Fruit fly (Drosophila melanogaster) whole organism, embryonic: ENCODE data around the gene fan.

Experiments
- Asciz ChIP-seq: fragments of 200-800 bp; sonication (Bioruptor generic); optimal IDR thresholded peaks from 2 replicates; lab custom pipeline; 2017; ENCODE audit warnings: missing biosample characterization, mild to moderate bottlenecking, missing genetic modification characterization, missing genetic modification reagents
- CG10267 ChIP-seq: fragments of 200-800 bp; sonication (Bioruptor generic); optimal IDR thresholded peaks from 2 replicates; lab custom pipeline; 2018; ENCODE audit warnings: missing biosample characterization, mild to moderate bottlenecking, missing genetic modification characterization, moderate library complexity
- CG11695 ChIP-seq: fragments of 200-800 bp; sonication (Bioruptor generic); IDR thresholded peaks from 3 replicates; pipeline ENCODE4 v1.3.6; 2022; ENCODE audit warnings: missing biosample characterization, missing genetic modification characterization
- CG11723 ChIP-seq: fragments of 200-800 bp; sonication (Bioruptor generic); optimal IDR thresholded peaks from 2 replicates; lab custom pipeline; 2017; ENCODE audit warnings: missing biosample characterization, mild to moderate bottlenecking, missing genetic modification characterization
- CG13123 ChIP-seq: fragments of 200-800 bp; sonication (Bioruptor generic); optimal IDR thresholded peaks from 2 replicates; lab custom pipeline; 2016; ENCODE audit warnings: missing biosample characterization, missing genetic modification characterization
- CG14441 ChIP-seq: fragments of 200-800 bp; sonication (Bioruptor generic); IDR thresholded peaks from 2 replicates; pipeline ENCODE4 v1.3.6; 2022; ENCODE audit warnings: missing biosample characterization, missing genetic modification characterization
- CG1647 ChIP-seq: fragments of 200-800 bp; sonication (Bioruptor generic); optimal IDR thresholded peaks from 3 replicates; lab custom pipeline; 2016; ENCODE audit warnings: missing biosample characterization, missing genetic modification characterization
- CG17186 ChIP-seq: fragments of 200-800 bp; sonication (Bioruptor generic); optimal IDR thresholded peaks from 3 replicates; lab custom pipeline; 2017; ENCODE audit warnings: missing biosample characterization, missing genetic modification reagents, missing genetic modification characterization
- CG17612 ChIP-seq: fragments of 200-800 bp; sonication (Bioruptor generic); IDR thresholded peaks from 2 replicates; pipeline ENCODE4 v1.3.6; 2022; ENCODE audit warnings: missing biosample characterization, missing genetic modification characterization
- CG18764 ChIP-seq: fragments of 200-800 bp; sonication (Bioruptor generic); optimal IDR thresholded peaks from 3 replicates; lab custom pipeline; 2016; ENCODE audit warnings: missing biosample characterization, missing genetic modification characterization
- CG2678 ChIP-seq: fragments of 200-800 bp; sonication (Bioruptor generic); optimal IDR thresholded peaks from 3 replicates; lab custom pipeline; 2019; ENCODE audit warnings: missing biosample characterization, mild to moderate bottlenecking, missing genetic modification characterization, moderate library complexity
- CG3065 ChIP-seq: fragments of 200-800 bp; sonication (Bioruptor generic); optimal IDR thresholded peaks from 2 replicates; lab custom pipeline; 2016; ENCODE audit warnings: missing biosample characterization, missing genetic modification characterization
- CG34376 ChIP-seq: fragments of 200-800 bp; sonication (Bioruptor generic); optimal IDR thresholded peaks from 2 replicates; lab custom pipeline; 2018; ENCODE audit warnings: missing biosample characterization, mild to moderate bottlenecking, missing genetic modification characterization
- CG3838 ChIP-seq: fragments of 200-800 bp; sonication (Bioruptor generic); optimal IDR thresholded peaks from 3 replicates; lab custom pipeline; 2016; ENCODE audit warnings: missing biosample characterization, missing genetic modification characterization
- CG43689 ChIP-seq: fragments of 200-800 bp; sonication (Bioruptor generic); IDR thresholded peaks from 2 replicates; pipeline ENCODE4 v1.3.6; 2022; ENCODE audit warnings: missing biosample characterization, missing genetic modification characterization
- CG4404 ChIP-seq: fragments of 200-800 bp; sonication (Bioruptor generic); IDR thresholded peaks from 2 replicates; pipeline ENCODE4 v1.3.6; 2022; ENCODE audit warnings: missing biosample characterization, missing genetic modification characterization
- CG4730 ChIP-seq: fragments of 200-800 bp; sonication (Bioruptor generic); IDR thresholded peaks from 2 replicates; pipeline ENCODE4 v1.3.6; 2022; ENCODE audit warnings: missing biosample characterization, missing genetic modification characterization
- CG6254 ChIP-seq: fragments of 200-800 bp; sonication (Bioruptor generic); optimal IDR thresholded peaks from 3 replicates; lab custom pipeline; 2017; ENCODE audit warnings: mild to moderate bottlenecking, missing biosample characterization, missing genetic modification reagents, missing genetic modification characterization
- CG7745 ChIP-seq: fragments of 200-800 bp; sonication (Bioruptor generic); optimal IDR thresholded peaks from 2 replicates; lab custom pipeline; 2018; ENCODE audit warnings: missing biosample characterization, mild to moderate bottlenecking, missing genetic modification characterization, moderate library complexity
- CTCF ChIP-seq: fragments of 200-800 bp; sonication (Bioruptor generic); optimal IDR thresholded peaks from 2 replicates; lab custom pipeline; 2017; ENCODE audit warnings: missing biosample characterization, mild to moderate bottlenecking, missing genetic modification characterization, moderate library complexity
- Dek ChIP-seq: fragments of 200-800 bp; sonication (Bioruptor generic); optimal IDR thresholded peaks from 3 replicates; lab custom pipeline; 2019; ENCODE audit warnings: missing biosample characterization, mild to moderate bottlenecking, missing genetic modification characterization, moderate library complexity
- Dip3 ChIP-seq: fragments of 200-800 bp; sonication (Bioruptor generic); optimal IDR thresholded peaks from 3 replicates; lab custom pipeline; 2016; ENCODE audit warnings: missing biosample characterization, missing genetic modification characterization
- Dp ChIP-seq: fragments of 200-800 bp; sonication (Bioruptor generic); optimal IDR thresholded peaks from 2 replicates; lab custom pipeline; 2018; ENCODE audit warnings: missing biosample characterization, mild to moderate bottlenecking, missing genetic modification characterization, moderate library complexity
- E2f1 ChIP-seq: fragments of 200-800 bp; sonication (Bioruptor generic); IDR thresholded peaks from 2 replicates; pipeline ENCODE4 v1.3.6; 2022; ENCODE audit warnings: missing biosample characterization, missing genetic modification characterization
- Elba2 ChIP-seq: fragments of 200-800 bp; sonication (Bioruptor generic); optimal IDR thresholded peaks from 3 replicates; lab custom pipeline; 2016; ENCODE audit warnings: missing biosample characterization, missing genetic modification characterization
- Gug ChIP-seq: fragments of 200-800 bp; sonication (Bioruptor generic); IDR thresholded peaks from 4 replicates; pipeline ENCODE4 v1.3.6; 2022; ENCODE audit warnings: missing biosample characterization, missing genetic modification characterization
- HHEX ChIP-seq: fragments of 200-800 bp; sonication (Bioruptor generic); optimal IDR thresholded peaks from 3 replicates; lab custom pipeline; 2017; ENCODE audit warnings: missing biosample characterization, mild to moderate bottlenecking, missing genetic modification characterization, missing genetic modification reagents
- Hr39 ChIP-seq: fragments of >200 bp; optimal IDR thresholded peaks from 2 replicates; lab custom pipeline; 2017
- MBD-R2 ChIP-seq: fragments of 200-800 bp; sonication (Bioruptor generic); IDR thresholded peaks from 2 replicates; pipeline ENCODE4 v1.3.6; 2022; ENCODE audit warnings: missing biosample characterization, missing genetic modification characterization
- Max ChIP-seq: fragments of 200-800 bp; sonication (Bioruptor generic); optimal IDR thresholded peaks from 2 replicates; lab custom pipeline; 2016; ENCODE audit warnings: missing biosample characterization, mild to moderate bottlenecking, missing genetic modification characterization
- Neu2 ChIP-seq: fragments of 200-800 bp; sonication (Bioruptor generic); optimal IDR thresholded peaks from 3 replicates; lab custom pipeline; 2016; ENCODE audit warnings: missing biosample characterization, missing genetic modification characterization, borderline replicate concordance
- Oaz ChIP-seq: fragments of 200-800 bp; sonication (Bioruptor generic); IDR thresholded peaks from 2 replicates; pipeline ENCODE4 v1.3.6; 2022; ENCODE audit warnings: missing biosample characterization, missing genetic modification characterization
- Opbp ChIP-seq: fragments of 200-800 bp; sonication (Bioruptor generic); IDR thresholded peaks from 3 replicates; pipeline ENCODE4 v1.3.6; 2022; ENCODE audit warnings: missing biosample characterization, missing genetic modification characterization; ENCODE audit not compliant: partially characterized antibody
- Scr ChIP-seq: fragments of 200-800 bp; sonication (Bioruptor generic); IDR thresholded peaks from 2 replicates; pipeline ENCODE4 v1.3.6; 2022; ENCODE audit warnings: missing biosample characterization, missing genetic modification characterization; ENCODE audit not compliant: partially characterized antibody
- Tbp ChIP-seq: fragments of >200 bp; optimal IDR thresholded peaks from 2 replicates; lab custom pipeline; 2018; ENCODE audit warnings: missing biosample characterization, missing genetic modification characterization
- ci ChIP-seq: fragments of 200-800 bp; sonication (Bioruptor generic); IDR thresholded peaks from 3 replicates; pipeline ENCODE4 v1.3.6; 2022; ENCODE audit warnings: missing biosample characterization, missing genetic modification characterization
- cwo ChIP-seq: fragments of 200-800 bp; sonication (Bioruptor generic); optimal IDR thresholded peaks from 3 replicates; lab custom pipeline; 2017; ENCODE audit warnings: missing biosample characterization, missing genetic modification characterization, mild to moderate bottlenecking, moderate library complexity, missing genetic modification reagents
- dysf ChIP-seq: fragments of 200-800 bp; sonication (Bioruptor generic); IDR thresholded peaks from 3 replicates; pipeline ENCODE4 v1.3.6; 2022; ENCODE audit warnings: missing biosample characterization, missing genetic modification characterization
- gfzf ChIP-seq: fragments of 200-800 bp; sonication (Bioruptor generic); optimal IDR thresholded peaks from 2 replicates; lab custom pipeline; 2016; ENCODE audit warnings: missing biosample characterization, mild to moderate bottlenecking, missing genetic modification characterization, moderate library complexity
- mam ChIP-seq: fragments of 200-800 bp; sonication (Bioruptor generic); optimal IDR thresholded peaks from 3 replicates; lab custom pipeline; 2016; ENCODE audit warnings: missing biosample characterization, missing genetic modification characterization
- mirr ChIP-seq: fragments of 200-800 bp; sonication (Bioruptor generic); optimal IDR thresholded peaks from 3 replicates; lab custom pipeline; 2018; ENCODE audit warnings: missing biosample characterization, mild to moderate bottlenecking, missing genetic modification characterization
- nmo ChIP-seq: fragments of 200-800 bp; sonication (Bioruptor generic); optimal IDR thresholded peaks from 2 replicates; lab custom pipeline; 2018; ENCODE audit warnings: missing biosample characterization, mild to moderate bottlenecking, missing genetic modification characterization, moderate library complexity
- odd ChIP-seq: fragments of 200-800 bp; sonication (Bioruptor generic); optimal IDR thresholded peaks from 2 replicates; lab custom pipeline; 2017; ENCODE audit warnings: missing biosample characterization, mild to moderate bottlenecking, missing genetic modification characterization
- org-1 ChIP-seq: fragments of 200-800 bp; sonication (Bioruptor generic); optimal IDR thresholded peaks from 2 replicates; lab custom pipeline; 2017; ENCODE audit warnings: missing biosample characterization, missing genetic modification characterization
- peb ChIP-seq: fragments of 200-800 bp; sonication (Bioruptor generic); IDR thresholded peaks from 2 replicates; pipeline ENCODE4 v1.3.6; 2022; ENCODE audit warnings: missing biosample characterization, missing genetic modification characterization
- sima ChIP-seq: fragments of 200-800 bp; sonication (Bioruptor generic); optimal IDR thresholded peaks from 2 replicates; lab custom pipeline; 2016; ENCODE audit warnings: missing biosample characterization, missing genetic modification characterization
- sug ChIP-seq: fragments of 200-800 bp; optimal IDR thresholded peaks from 2 replicates; lab custom pipeline; 2019; ENCODE audit warnings: missing biosample characterization, mild to moderate bottlenecking, missing genetic modification characterization, moderate library complexity
- tap ChIP-seq: fragments of 200-800 bp; optimal IDR thresholded peaks from 3 replicates; lab custom pipeline; 2019; ENCODE audit warnings: missing biosample characterization, mild to moderate bottlenecking, missing genetic modification characterization, moderate library complexity
- tio ChIP-seq: fragments of 200-800 bp; sonication (Bioruptor generic); optimal IDR thresholded peaks from 2 replicates; lab custom pipeline; 2017; ENCODE audit warnings: missing biosample characterization, missing genetic modification characterization, inconsistent platforms
- tll ChIP-seq, 2 experiments: fragments of 200-800 bp in 1 of 2; fragments of >200 bp in 1 of 2; sonication (Bioruptor generic) in 1 of 2; optimal IDR thresholded peaks; 2 replicates each; lab custom pipeline; 2017 to 2019; ENCODE audit warnings: missing biosample characterization in 2 of 2, missing genetic modification characterization in 2 of 2, mild to moderate bottlenecking in 1 of 2, moderate library complexity in 1 of 2
- usp ChIP-seq: fragments of >200 bp; optimal IDR thresholded peaks from 2 replicates; lab custom pipeline; 2017; ENCODE audit warnings: missing biosample characterization, missing genetic modification characterization
- zen2 ChIP-seq: fragments of 200-800 bp; sonication (Bioruptor generic); IDR thresholded peaks from 3 replicates; pipeline ENCODE4 v1.3.6; 2022; ENCODE audit warnings: missing biosample characterization, missing genetic modification characterization; ENCODE audit not compliant: partially characterized antibody

The fan gene

dm6 chr3L:8081822-8082221 lies 27.1 kb upstream of the fan start (continued):
- TF ChIP-seq org-1 (GFP tag; lab: Kevin White, UChicago) (no peak), usp (GFP tag; lab: Kevin White, UChicago) (no peak), CG3838 (no peak), Opbp (no peak), peb (GFP tag; lab: Robert Waterston, UW) (no peak), Oaz (GFP tag; lab: Robert Waterston, UW) (no peak), Elba2 (no peak), tll (GFP tag; optimal IDR thresholded peaks at IDR 0.05; lab: Kevin White, UChicago) (no peak), CG1647 (no peak), Dek (tag; lab: Kevin White, UChicago) (peak; percentile 17), sug (peak; percentile 29), CG4404 (GFP tag; lab: Robert Waterston, UW) (no peak), CG4730 (GFP tag; lab: Robert Waterston, UW) (no peak), nmo (no peak), MBD-R2 (GFP tag; lab: Robert Waterston, UW) (peak; percentile 14; the same call in 1 of the 2 replicates), ci (peak; percentile 90; the same call in 2 of the 3 replicates), Tbp (GFP tag; lab: Kevin White, UChicago) (no peak), CG11695 (peak; percentile 50; the same call in 1 of the 3 replicates), CG43689 (GFP tag; lab: Robert Waterston, UW) (no peak), Scr (GFP tag; lab: Robert Waterston, UW) (peak; percentile 47), HHEX (GFP tag; lab: Kevin White, UChicago) (peak; percentile 23), CG3065 (no peak), cwo (GFP tag; lab: Kevin White, UChicago) (peak; percentile 41), CG14441 (GFP tag; lab: Robert Waterston, UW) (no peak), mam (GFP tag; lab: Kevin White, UChicago) (peak; percentile 42), CG10267 (peak; percentile 67), tap (tag; lab: Kevin White, UChicago) (peak; percentile 29), mirr (peak; percentile 75), tio (GFP tag; lab: Kevin White, UChicago) (no peak), Max (no peak), Gug (GFP tag; lab: Robert Waterston, UW) (no peak), CG2678 (tag; lab: Kevin White, UChicago) (peak; percentile 42), CG17186 (GFP tag; lab: Kevin White, UChicago) (no peak), CTCF (peak; percentile 35), sima (GFP tag; lab: Kevin White, UChicago) (no peak), CG34376 (peak; percentile 76), Hr39 (lab: Kevin White, UChicago) (no peak), zen2 (GFP tag; lab: Robert Waterston, UW) (peak; percentile 68), CG13123 (GFP tag; lab: Kevin White, UChicago) (no peak), Neu2 (GFP tag; lab: Kevin White, UChicago) (no peak), CG18764 (GFP tag; lab: Kevin White, UChicago) (no peak), CG17612 (GFP tag; lab: Robert Waterston, UW) (no peak), Dip3 (GFP tag; lab: Kevin White, UChicago) (no peak), gfzf (GFP tag; lab: Kevin White, UChicago) (no peak), dysf (no peak), Dp (GFP tag; lab: Kevin White, UChicago) (peak; percentile 38), CG11723 (GFP tag; lab: Kevin White, UChicago) (peak; percentile 19), CG7745 (tag; lab: Kevin White, UChicago) (no peak), odd (GFP tag; lab: Kevin White, UChicago) (peak; percentile 46), E2f1 (peak; percentile 31; the same call in 1 of the 2 replicates), CG6254 (GFP tag; lab: Kevin White, UChicago) (no peak), Asciz (GFP tag; lab: Kevin White, UChicago) (peak; percentile 0)
